Worm (Caenorhabditis elegans) whole organism, L1 larva: ENCODE results near the gene nlp-63.

ENCODE experiments used
- F16B12.6 ChIP-seq: fragments of 150-350 bp; optimal IDR thresholded peaks from 2 replicates; lab custom pipeline; 2014; ENCODE audit warnings: missing biosample characterization, missing genetic modification characterization
- aha-1 ChIP-seq: fragments of 150-350 bp; optimal IDR thresholded peaks from 2 replicates; lab custom pipeline; 2014; ENCODE audit warnings: missing biosample characterization, missing genetic modification characterization
- ama-1 ChIP-seq: fragments of 150-350 bp; optimal IDR thresholded peaks from 2 replicates; lab custom pipeline; 2014
- blmp-1 ChIP-seq: fragments of 150-350 bp; optimal IDR thresholded peaks from 2 replicates; lab custom pipeline; 2014; ENCODE audit warnings: missing biosample characterization, missing genetic modification characterization
- elt-2 ChIP-seq: sonication (generic microtip); optimal IDR thresholded peaks from 2 replicates; lab custom pipeline; 2016; ENCODE audit warnings: missing genetic modification characterization, mild to moderate bottlenecking, inconsistent platforms, missing compliant biosample characterization, missing genetic modification reagents
- lin-39 ChIP-seq: fragments of 150-350 bp; optimal IDR thresholded peaks from 2 replicates; lab custom pipeline; 2014; ENCODE audit warnings: missing biosample characterization, missing genetic modification reagents, missing genetic modification characterization
- mep-1 ChIP-seq: fragments of 150-350 bp; optimal IDR thresholded peaks from 2 replicates; lab custom pipeline; 2014; ENCODE audit warnings: missing biosample characterization, missing genetic modification characterization
- nhr-11 ChIP-seq: fragments of 150-350 bp; optimal IDR thresholded peaks from 2 replicates; lab custom pipeline; 2014; ENCODE audit warnings: missing biosample characterization, missing genetic modification characterization
- nhr-28 ChIP-seq: fragments of 150-350 bp; optimal IDR thresholded peaks from 2 replicates; lab custom pipeline; 2014; ENCODE audit warnings: missing biosample characterization, missing genetic modification characterization
- nhr-71 ChIP-seq: sonication (generic microtip); optimal IDR thresholded peaks from 2 replicates; lab custom pipeline; 2016; ENCODE audit warnings: mild to moderate bottlenecking, missing genetic modification characterization, moderate library complexity, missing compliant biosample characterization
- nhr-76 ChIP-seq: sonication (generic microtip); optimal IDR thresholded peaks from 2 replicates; lab custom pipeline; 2017; ENCODE audit warnings: missing biosample characterization, missing genetic modification characterization
- tbx-2 ChIP-seq: sonication (generic microtip); optimal IDR thresholded peaks from 2 replicates; lab custom pipeline; 2016; ENCODE audit warnings: missing genetic modification characterization, missing compliant biosample characterization

DNA sequence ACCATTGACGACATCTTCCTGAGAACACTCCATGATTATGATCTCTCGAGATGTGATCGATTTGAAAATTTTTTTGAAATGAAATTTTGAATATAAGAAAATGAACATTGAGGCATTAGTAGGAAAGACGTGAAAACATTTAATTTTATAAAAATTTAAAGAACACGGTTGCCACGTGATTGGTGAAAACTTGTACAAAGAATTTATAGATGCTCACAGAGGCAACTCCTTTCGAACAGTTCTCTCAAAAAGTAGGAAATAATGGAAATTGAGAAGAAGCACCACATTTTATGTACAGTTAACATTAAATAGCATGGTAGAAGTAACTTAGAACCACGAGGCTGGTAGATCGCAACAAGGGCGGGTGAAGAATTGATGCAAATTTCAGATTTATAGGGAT, 48.3 kb upstream of the nlp-63 start, which contains the start of gene ZK945.6:
- TF ChIP-seq mep-1 (tag; lab: Kevin White, UChicago), result no peak
- TF ChIP-seq elt-2 (tag; lab: Kevin White, UChicago), result no peak
- TF ChIP-seq ama-1, result no peak
- no peak for TF ChIP-seq tbx-2 (tag; lab: Kevin White, UChicago)
- TF ChIP-seq lin-39, result no peak
- TF ChIP-seq aha-1 (tag; lab: Kevin White, UChicago), result no peak
- TF ChIP-seq blmp-1, result no peak
- TF ChIP-seq nhr-76 (tag; lab: Kevin White, UChicago), result no peak
- TF ChIP-seq F16B12.6 (tag; lab: Kevin White, UChicago), result no peak
- no peak for TF ChIP-seq nhr-11 (tag; lab: Kevin White, UChicago)
- no peak for TF ChIP-seq nhr-28 (tag; lab: Kevin White, UChicago)
- no peak for TF ChIP-seq nhr-71 (tag; lab: Kevin White, UChicago)
